Worm (Caenorhabditis elegans): ENCODE data around the gene zhit-2.

DNA sequence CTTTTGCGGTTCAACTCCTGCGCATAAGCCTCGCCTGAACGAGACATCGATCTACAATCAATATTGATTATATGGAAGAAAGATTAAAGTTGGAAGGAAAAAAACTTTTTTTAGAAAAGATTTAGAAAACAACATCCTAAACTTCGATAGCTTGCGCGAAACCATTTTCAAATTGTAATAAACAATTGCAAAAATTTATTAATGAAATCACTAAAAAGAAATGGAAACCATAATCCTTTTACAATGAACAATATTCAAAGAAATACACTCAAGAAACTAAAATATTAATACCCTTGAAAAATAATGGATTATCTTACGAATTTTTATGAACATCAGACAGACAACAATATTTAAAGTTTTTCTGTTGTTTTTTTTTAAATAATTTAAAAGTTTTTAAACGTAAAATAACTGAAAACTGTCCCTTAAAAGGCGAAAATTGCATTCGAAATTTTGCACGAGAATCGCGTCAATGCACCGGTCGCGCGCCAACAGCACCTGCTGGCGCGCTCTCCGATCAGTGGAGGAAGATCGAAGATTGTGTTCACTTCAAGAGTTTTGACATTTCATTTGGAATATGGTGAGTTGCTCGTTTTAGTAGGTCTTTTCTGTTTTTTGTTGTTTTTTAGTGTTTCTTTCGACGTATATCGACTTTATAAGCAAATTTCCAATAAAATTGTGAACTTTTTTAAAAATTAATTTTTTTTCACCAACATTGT lies 25.2 kb upstream of the zhit-2 start, which contains the start of the genes sftb-1 and R10E4.1:
- TF ChIP-seq tab-1 (GFP tag; IDR thresholded peaks at IDR 0.05), result no peak
- TF ChIP-seq cog-1 (tag; optimal IDR thresholded peaks at IDR 0.05), result no peak

Data from whole organism, midembryonic.